Worm (Caenorhabditis elegans): Measurements from ENCODE around the gene npp-22.

- TF ChIP-seq mdl-1 (tag; optimal IDR thresholded peaks at IDR 0.05) (no peak), zag-1 (tag; optimal IDR thresholded peaks at IDR 0.05) (no peak), unc-62 (GFP tag; optimal IDR thresholded peaks at IDR 0.05) (no peak), ztf-11 (tag; optimal IDR thresholded peaks at IDR 0.05) (no peak)
Observed at ce11 chrV:11705399-11705798, 27.9 kb downstream of the npp-22 start, which contains the start of gene ceh-32.

Data from whole organism, L2 larva.